Worm (Caenorhabditis elegans) whole organism, L4/young adult: ENCODE results near the gene ZK856.5.

ENCODE experiments used
- W03F9.2 ChIP-seq: fragments of 150-350 bp; optimal IDR thresholded peaks from 2 replicates; lab custom pipeline; 2014; ENCODE audit warnings: missing biosample characterization, missing genetic modification characterization
- dao-5 ChIP-seq: sonication (generic microtip); optimal IDR thresholded peaks from 2 replicates; lab custom pipeline; 2016; ENCODE audit warnings: missing genotype, missing genetic modification characterization, moderate library complexity, missing compliant biosample characterization
- him-1 ChIP-seq: sonication (generic microtip); optimal IDR thresholded peaks from 2 replicates; lab custom pipeline; 2016; ENCODE audit warnings: missing genotype, missing genetic modification reagents, missing genetic modification characterization, missing compliant biosample characterization

ce11 chrV:10153076-10153475 lies 36.9 kb downstream of the ZK856.5 start:
- TF ChIP-seq dao-5 (tag; lab: Kevin White, UChicago): no peak
- no peak for TF ChIP-seq W03F9.2 (tag; lab: Kevin White, UChicago)
- no peak for TF ChIP-seq him-1 (tag; lab: Kevin White, UChicago)
